Fruit fly (Drosophila melanogaster) whole organism, embryonic: Measurements from ENCODE around the gene Usp30.

Source experiments
- Awh ChIP-seq: fragments of 200-800 bp; sonication (Bioruptor generic); IDR thresholded peaks from 2 replicates; pipeline ENCODE4, ENCODE4 v1.3.6; 2022; ENCODE audit warnings: missing biosample characterization, missing genetic modification characterization
- CG1024 ChIP-seq: fragments of 200-800 bp; sonication (Bioruptor generic); IDR thresholded peaks from 2 replicates; pipeline ENCODE4 v1.3.6; 2022; ENCODE audit warnings: missing biosample characterization, missing genetic modification characterization
- CG11456 ChIP-seq: fragments of 200-800 bp; sonication (Bioruptor generic); IDR thresholded peaks from 3 replicates; pipeline ENCODE4 v1.3.6; 2022; ENCODE audit warnings: missing biosample characterization, missing genetic modification characterization
- CG11504 ChIP-seq: fragments of 200-800 bp; sonication (Bioruptor generic); optimal IDR thresholded peaks from 3 replicates; lab custom pipeline; 2019; ENCODE audit warnings: missing biosample characterization, mild to moderate bottlenecking, missing genetic modification characterization, moderate library complexity
- CG11696 ChIP-seq: fragments of 200-800 bp; sonication (Bioruptor generic); IDR thresholded peaks from 2 replicates; pipeline ENCODE4 v1.3.6; 2022; ENCODE audit warnings: missing biosample characterization, missing genetic modification characterization
- CG12071 ChIP-seq: fragments of 200-800 bp; sonication (Bioruptor generic); optimal IDR thresholded peaks from 3 replicates; lab custom pipeline; 2018; ENCODE audit warnings: missing biosample characterization, mild to moderate bottlenecking, missing genetic modification characterization
- CG12769 ChIP-seq: fragments of 200-800 bp; sonication (Bioruptor generic); optimal IDR thresholded peaks from 2 replicates; lab custom pipeline; 2019; ENCODE audit warnings: missing biosample characterization, mild to moderate bottlenecking, missing genetic modification characterization, moderate library complexity
- CG13287 ChIP-seq: fragments of 200-800 bp; sonication (Bioruptor generic); IDR thresholded peaks from 2 replicates; pipeline ENCODE4 v1.3.6; 2022; ENCODE audit warnings: missing biosample characterization, missing genetic modification characterization; ENCODE audit not compliant: partially characterized antibody
- CG13775 ChIP-seq: fragments of 200-800 bp; sonication (Bioruptor generic); optimal IDR thresholded peaks from 3 replicates; lab custom pipeline; 2017; ENCODE audit warnings: missing biosample characterization, mild to moderate bottlenecking, missing genetic modification characterization
- CG14441 ChIP-seq: fragments of 200-800 bp; sonication (Bioruptor generic); IDR thresholded peaks from 2 replicates; pipeline ENCODE4 v1.3.6; 2022; ENCODE audit warnings: missing biosample characterization, missing genetic modification characterization
- CG15479 ChIP-seq: fragments of 200-800 bp; sonication (Bioruptor generic); optimal IDR thresholded peaks from 3 replicates; lab custom pipeline; 2019; ENCODE audit warnings: missing biosample characterization, mild to moderate bottlenecking, missing genetic modification characterization, moderate library complexity
- CG17186 ChIP-seq: fragments of 200-800 bp; sonication (Bioruptor generic); optimal IDR thresholded peaks from 3 replicates; lab custom pipeline; 2017; ENCODE audit warnings: missing biosample characterization, missing genetic modification reagents, missing genetic modification characterization
- CG2202 ChIP-seq: fragments of 200-800 bp; sonication (Bioruptor generic); optimal IDR thresholded peaks from 2 replicates; lab custom pipeline; 2018; ENCODE audit warnings: missing biosample characterization, mild to moderate bottlenecking, missing genetic modification characterization
- CG30431 ChIP-seq: fragments of 200-800 bp; sonication (Bioruptor generic); optimal IDR thresholded peaks from 2 replicates; lab custom pipeline; 2017; ENCODE audit warnings: missing biosample characterization, missing genetic modification characterization
- CG31388 ChIP-seq: fragments of 200-800 bp; sonication (Bioruptor generic); optimal IDR thresholded peaks from 2 replicates; lab custom pipeline; 2016; ENCODE audit warnings: missing biosample characterization, missing genetic modification characterization
- CG3407 ChIP-seq: fragments of 200-800 bp; sonication (Bioruptor generic); optimal IDR thresholded peaks from 2 replicates; lab custom pipeline; 2018; ENCODE audit warnings: missing biosample characterization, mild to moderate bottlenecking, missing genetic modification characterization
- CG6683 ChIP-seq: fragments of 200-800 bp; sonication (Bioruptor generic); optimal IDR thresholded peaks from 2 replicates; lab custom pipeline; 2017; ENCODE audit warnings: missing biosample characterization, mild to moderate bottlenecking, missing genetic modification characterization, missing genetic modification reagents
- CG6689 ChIP-seq: fragments of 200-800 bp; sonication (Bioruptor generic); IDR thresholded peaks from 2 replicates; pipeline ENCODE4 v1.3.6; 2022; ENCODE audit warnings: missing biosample characterization, missing genetic modification characterization
- CG6791 ChIP-seq: fragments of 200-800 bp; sonication (Bioruptor generic); IDR thresholded peaks from 3 replicates; pipeline ENCODE4 v1.3.6; 2022; ENCODE audit warnings: missing biosample characterization, missing genetic modification characterization; ENCODE audit not compliant: partially characterized antibody
- CG7786 ChIP-seq: fragments of 200-800 bp; sonication (Bioruptor generic); optimal IDR thresholded peaks from 2 replicates; lab custom pipeline; 2016; ENCODE audit warnings: missing biosample characterization, missing genetic modification characterization
- CG8089 ChIP-seq: fragments of 200-800 bp; sonication (Bioruptor generic); optimal IDR thresholded peaks from 3 replicates; lab custom pipeline; 2016; ENCODE audit warnings: missing biosample characterization, missing genetic modification characterization
- CG8388 ChIP-seq: fragments of 200-800 bp; sonication (Bioruptor generic); optimal IDR thresholded peaks from 2 replicates; lab custom pipeline; 2019; ENCODE audit warnings: missing biosample characterization, mild to moderate bottlenecking, missing genetic modification characterization, moderate library complexity
- Optix ChIP-seq: fragments of 200-800 bp; sonication (Bioruptor generic); IDR thresholded peaks from 3 replicates; pipeline ENCODE4 v1.3.6; 2022; ENCODE audit warnings: missing biosample characterization, missing genetic modification characterization
- Sox100B ChIP-seq: fragments of 200-800 bp; sonication (Bioruptor generic); optimal IDR thresholded peaks from 3 replicates; lab custom pipeline; 2018; ENCODE audit warnings: missing biosample characterization, mild to moderate bottlenecking, missing genetic modification characterization
- Spps ChIP-seq: fragments of 200-800 bp; sonication (Bioruptor generic); optimal IDR thresholded peaks from 2 replicates; lab custom pipeline; 2018; ENCODE audit warnings: missing biosample characterization, mild to moderate bottlenecking, missing genetic modification characterization
- Vsx1 ChIP-seq: fragments of 200-800 bp; sonication (Bioruptor generic); optimal IDR thresholded peaks from 2 replicates; lab custom pipeline; 2017; ENCODE audit warnings: missing biosample characterization, mild to moderate bottlenecking, missing genetic modification characterization, missing genetic modification reagents
- al ChIP-seq: fragments of 200-800 bp; sonication (Bioruptor generic); IDR thresholded peaks from 2 replicates; pipeline ENCODE4 v1.3.6; 2022; ENCODE audit warnings: missing biosample characterization, missing genetic modification characterization
- ap ChIP-seq: fragments of 200-800 bp; sonication (Bioruptor generic); IDR thresholded peaks from 2 replicates; pipeline ENCODE4 v1.3.6; 2022; ENCODE audit warnings: missing biosample characterization, missing genetic modification characterization
- bbx ChIP-seq: fragments of 200-800 bp; sonication (Bioruptor generic); IDR thresholded peaks from 2 replicates; pipeline ENCODE4 v1.3.6; 2022; ENCODE audit warnings: missing biosample characterization, missing genetic modification characterization; ENCODE audit not compliant: partially characterized antibody
- corto ChIP-seq: fragments of 200-800 bp; sonication (Bioruptor generic); optimal IDR thresholded peaks from 2 replicates; lab custom pipeline; 2016; ENCODE audit warnings: missing biosample characterization, mild to moderate bottlenecking, missing genetic modification characterization, moderate library complexity
- croc ChIP-seq: fragments of 200-800 bp; sonication (Bioruptor generic); conservative IDR thresholded peaks from 3 replicates; pipeline ENCODE4 v1.3.6; 2022; ENCODE audit warnings: missing biosample characterization, missing genetic modification characterization
- crp ChIP-seq, 2 experiments: fragments of 200-800 bp; sonication (Bioruptor generic); optimal IDR thresholded peaks; 2 replicates in 1 of 2; 3 replicates in 1 of 2; lab custom pipeline; 2017; ENCODE audit warnings: missing biosample characterization in 2 of 2, missing genetic modification characterization in 2 of 2, mild to moderate bottlenecking in 1 of 2, moderate library complexity in 1 of 2
- ems ChIP-seq: fragments of 200-800 bp; sonication (Bioruptor generic); optimal IDR thresholded peaks from 3 replicates; lab custom pipeline; 2016; ENCODE audit warnings: missing biosample characterization, missing genetic modification characterization
- fru ChIP-seq: fragments of >200 bp; optimal IDR thresholded peaks from 2 replicates; lab custom pipeline; 2017
- fu2 ChIP-seq: fragments of 200-800 bp; sonication (Bioruptor generic); optimal IDR thresholded peaks from 2 replicates; lab custom pipeline; 2016; ENCODE audit warnings: missing biosample characterization, missing genetic modification characterization
- gsb ChIP-seq: fragments of 200-800 bp; sonication (Bioruptor generic); IDR thresholded peaks from 2 replicates; pipeline ENCODE4 v1.3.6; 2022; ENCODE audit warnings: missing biosample characterization, missing genetic modification characterization
- ind ChIP-seq: fragments of 200-800 bp; sonication (Bioruptor generic); optimal IDR thresholded peaks from 3 replicates; lab custom pipeline; 2016; ENCODE audit warnings: missing biosample characterization, missing genetic modification characterization
- jing ChIP-seq: fragments of 200-800 bp; sonication (Bioruptor generic); optimal IDR thresholded peaks from 2 replicates; lab custom pipeline; 2018; ENCODE audit warnings: missing biosample characterization, mild to moderate bottlenecking, missing genetic modification characterization
- lola ChIP-seq, 3 experiments: fragments of >200 bp in 2 of 3; fragments of 200-800 bp in 1 of 3; sonication (Bioruptor generic) in 1 of 3; optimal IDR thresholded peaks; 2 replicates each; lab custom pipeline; 2017 to 2019; ENCODE audit warnings: missing biosample characterization in 3 of 3, missing genetic modification characterization in 3 of 3, mild to moderate bottlenecking in 1 of 3, moderate library complexity in 1 of 3
- maf-S ChIP-seq: fragments of 200-800 bp; sonication (Bioruptor generic); optimal IDR thresholded peaks from 2 replicates; lab custom pipeline; 2016; ENCODE audit warnings: missing biosample characterization, missing genetic modification characterization
- p53 ChIP-seq: fragments of 200-800 bp; sonication (Bioruptor generic); optimal IDR thresholded peaks from 2 replicates; lab custom pipeline; 2016; ENCODE audit warnings: missing biosample characterization, missing genetic modification characterization
- pros ChIP-seq: fragments of 200-800 bp; sonication (Bioruptor generic); optimal IDR thresholded peaks from 3 replicates; lab custom pipeline; 2019; ENCODE audit warnings: missing biosample characterization, mild to moderate bottlenecking, missing genetic modification characterization, moderate library complexity
- row ChIP-seq: fragments of 200-800 bp; sonication (Bioruptor generic); IDR thresholded peaks from 3 replicates; pipeline ENCODE4 v1.3.6; 2022; ENCODE audit warnings: missing biosample characterization, missing genetic modification characterization
- sd ChIP-seq: fragments of 200-800 bp; sonication (Bioruptor generic); optimal IDR thresholded peaks from 3 replicates; lab custom pipeline; 2018; ENCODE audit warnings: missing biosample characterization, mild to moderate bottlenecking, missing genetic modification characterization, moderate library complexity
- slp2 ChIP-seq: fragments of 200-800 bp; sonication (Bioruptor generic); optimal IDR thresholded peaks from 2 replicates; lab custom pipeline; 2016; ENCODE audit warnings: missing biosample characterization, missing genetic modification characterization
- stc ChIP-seq: fragments of 200-800 bp; sonication (Bioruptor generic); IDR thresholded peaks from 2 replicates; pipeline ENCODE4 v1.3.6; 2022; ENCODE audit warnings: missing biosample characterization, missing genetic modification characterization
- vnd ChIP-seq: fragments of 200-800 bp; sonication (Bioruptor generic); IDR thresholded peaks from 3 replicates; pipeline ENCODE4 v1.3.6; 2022; ENCODE audit warnings: missing biosample characterization, missing genetic modification characterization; ENCODE audit not compliant: partially characterized antibody
- vvl ChIP-seq: fragments of 200-800 bp; sonication (Bioruptor generic); IDR thresholded peaks from 2 replicates; pipeline ENCODE4 v1.3.6; 2022; ENCODE audit warnings: missing biosample characterization, missing genetic modification characterization
- yki ChIP-seq: fragments of >200 bp; optimal IDR thresholded peaks from 3 replicates; lab custom pipeline; 2018
- zen2 ChIP-seq: fragments of 200-800 bp; sonication (Bioruptor generic); IDR thresholded peaks from 3 replicates; pipeline ENCODE4 v1.3.6; 2022; ENCODE audit warnings: missing biosample characterization, missing genetic modification characterization; ENCODE audit not compliant: partially characterized antibody

Gene Usp30

dm6 chrX:5895821-5896550 lies 16.4 kb upstream of the Usp30 start (continued):
- TF ChIP-seq ind (GFP tag; lab: Kevin White, UChicago) = peak; percentile 90
- peak; percentile 57 for TF ChIP-seq CG6683 (GFP tag; lab: Kevin White, UChicago)
- peak; percentile 95 for TF ChIP-seq Optix (GFP tag; lab: Robert Waterston, UW)
- TF ChIP-seq CG12769 (tag; lab: Kevin White, UChicago) = peak; percentile 92
- TF ChIP-seq crp (GFP tag; optimal IDR thresholded peaks at IDR 0.05; lab: Kevin White, UChicago) = peak in 1 of 2 experiments; percentile 44
- peak; percentile 83 for TF ChIP-seq Sox100B (GFP tag; lab: Kevin White, UChicago)
- TF ChIP-seq CG14441 = peak; percentile 86
- TF ChIP-seq zen2 (GFP tag; lab: Robert Waterston, UW) = no peak
- TF ChIP-seq Awh (GFP tag; lab: Robert Waterston, UW) = peak; percentile 92
- TF ChIP-seq yki (lab: Kevin White, UChicago) = no peak
- peak; percentile 88 for TF ChIP-seq jing (GFP tag; lab: Kevin White, UChicago)
- peak; percentile 93 for TF ChIP-seq CG6689
- TF ChIP-seq vvl (GFP tag; lab: Robert Waterston, UW) = peak; percentile 97
- TF ChIP-seq CG8089 (GFP tag; lab: Kevin White, UChicago) = peak; percentile 88
- TF ChIP-seq maf-S (GFP tag; lab: Kevin White, UChicago) = peak; percentile 71
- TF ChIP-seq Spps = peak; percentile 66
- TF ChIP-seq CG31388 (GFP tag; lab: Kevin White, UChicago) = peak; percentile 74
- peak; percentile 67 for TF ChIP-seq CG13775 (GFP tag; lab: Kevin White, UChicago)
- TF ChIP-seq ap = peak; percentile 94
- peak; percentile 85 for TF ChIP-seq CG30431
- TF ChIP-seq ems (GFP tag; lab: Kevin White, UChicago) = peak; percentile 88
- no peak for TF ChIP-seq CG6791
- peak; percentile 88 for TF ChIP-seq CG7786
- TF ChIP-seq bbx (GFP tag; lab: Robert Waterston, UW) = no peak
- TF ChIP-seq stc (GFP tag; lab: Robert Waterston, UW) = peak; percentile 91
- TF ChIP-seq row = peak; percentile 84
- peak; percentile 90 for TF ChIP-seq croc (GFP tag; lab: Robert Waterston, UW)
- TF ChIP-seq CG11504 (tag; lab: Kevin White, UChicago) = peak; percentile 92
- peak; percentile 68 for TF ChIP-seq fu2 (GFP tag; lab: Kevin White, UChicago)
- no peak for TF ChIP-seq CG15479 (GFP tag; lab: Kevin White, UChicago)
- peak; percentile 86 for TF ChIP-seq CG11456 (GFP tag; lab: Robert Waterston, UW)
- TF ChIP-seq sd = peak; percentile 67
- TF ChIP-seq vnd (GFP tag; lab: Robert Waterston, UW) = no peak
- peak; percentile 71 for TF ChIP-seq al (GFP tag; lab: Robert Waterston, UW)
- TF ChIP-seq gsb = peak; percentile 69
- TF ChIP-seq CG17186 (GFP tag; lab: Kevin White, UChicago) = peak; percentile 76
- peak; percentile 75 for TF ChIP-seq p53 (GFP tag; lab: Kevin White, UChicago)
- no peak for TF ChIP-seq fru (lab: Kevin White, UChicago)
- TF ChIP-seq CG1024 (GFP tag; lab: Robert Waterston, UW) = peak; percentile 90
- TF ChIP-seq CG3407 (GFP tag; lab: Kevin White, UChicago) = peak; percentile 87
- peak; percentile 91 for TF ChIP-seq slp2
- TF ChIP-seq pros (GFP tag; lab: Kevin White, UChicago) = no peak
- TF ChIP-seq CG2202 (tag; lab: Kevin White, UChicago) = peak; percentile 76
- peak; percentile 96 for TF ChIP-seq CG11696 (GFP tag; lab: Robert Waterston, UW)
- TF ChIP-seq Vsx1 (GFP tag; lab: Kevin White, UChicago) = peak; percentile 47
- TF ChIP-seq CG8388 = peak; percentile 89
- TF ChIP-seq CG13287 = no peak
- TF ChIP-seq lola (GFP tag; optimal IDR thresholded peaks at IDR 0.05; lab: Kevin White, UChicago) = peak in 1 of 3 experiments; percentile 76
- TF ChIP-seq corto = peak; percentile 83
- TF ChIP-seq CG12071 = peak; percentile 90
